Fruit fly (Drosophila melanogaster) whole organism, embryonic: ENCODE results near the gene CG1142.

Experiments used
- CG1024 ChIP-seq: fragments of 200-800 bp; sonication (Bioruptor generic); IDR thresholded peaks from 2 replicates; pipeline ENCODE4 v1.3.6; 2022; ENCODE audit warnings: missing biosample characterization, missing genetic modification characterization
- CG10274 ChIP-seq: fragments of 200-800 bp; sonication (Bioruptor generic); optimal IDR thresholded peaks from 3 replicates; lab custom pipeline; 2017; ENCODE audit warnings: missing biosample characterization, mild to moderate bottlenecking, missing genetic modification characterization
- CG11247 ChIP-seq: fragments of 200-800 bp; sonication (Bioruptor generic); IDR thresholded peaks from 2 replicates; pipeline ENCODE4 v1.3.6; 2022; ENCODE audit warnings: missing biosample characterization, missing genetic modification characterization
- CG12155 ChIP-seq: fragments of 200-800 bp; sonication (Bioruptor generic); optimal IDR thresholded peaks from 3 replicates; lab custom pipeline; 2016; ENCODE audit warnings: missing biosample characterization, missing genetic modification characterization
- CG12769 ChIP-seq: fragments of 200-800 bp; sonication (Bioruptor generic); optimal IDR thresholded peaks from 2 replicates; lab custom pipeline; 2019; ENCODE audit warnings: missing biosample characterization, mild to moderate bottlenecking, missing genetic modification characterization, moderate library complexity
- CG13894 ChIP-seq: fragments of 200-800 bp; sonication (Bioruptor generic); optimal IDR thresholded peaks from 3 replicates; lab custom pipeline; 2018; ENCODE audit warnings: missing biosample characterization, mild to moderate bottlenecking, missing genetic modification characterization, moderate library complexity
- CG15011 ChIP-seq: fragments of 200-800 bp; sonication (Bioruptor generic); optimal IDR thresholded peaks from 3 replicates; lab custom pipeline; 2018; ENCODE audit warnings: missing biosample characterization, mild to moderate bottlenecking, missing genetic modification characterization
- CG1602 ChIP-seq: fragments of 200-800 bp; sonication (Bioruptor generic); optimal IDR thresholded peaks from 3 replicates; lab custom pipeline; 2016; ENCODE audit warnings: missing biosample characterization, missing genetic modification characterization
- CG17328 ChIP-seq: fragments of 200-800 bp; sonication (Bioruptor generic); IDR thresholded peaks from 2 replicates; pipeline ENCODE4 v1.3.6; 2022; ENCODE audit warnings: missing biosample characterization, missing genetic modification characterization
- CG18764 ChIP-seq: fragments of 200-800 bp; sonication (Bioruptor generic); optimal IDR thresholded peaks from 3 replicates; lab custom pipeline; 2016; ENCODE audit warnings: missing biosample characterization, missing genetic modification characterization
- CG2202 ChIP-seq: fragments of 200-800 bp; sonication (Bioruptor generic); optimal IDR thresholded peaks from 2 replicates; lab custom pipeline; 2018; ENCODE audit warnings: missing biosample characterization, mild to moderate bottlenecking, missing genetic modification characterization
- CG2889 ChIP-seq: fragments of 200-800 bp; sonication (Bioruptor generic); IDR thresholded peaks from 3 replicates; pipeline ENCODE4 v1.3.6; 2022; ENCODE audit warnings: missing biosample characterization, missing genetic modification characterization
- CG30020 ChIP-seq: fragments of 200-800 bp; optimal IDR thresholded peaks from 2 replicates; lab custom pipeline; 2019; ENCODE audit warnings: missing biosample characterization, mild to moderate bottlenecking, missing genetic modification characterization, moderate library complexity
- CG31365 ChIP-seq: fragments of 200-800 bp; sonication (Bioruptor generic); optimal IDR thresholded peaks from 2 replicates; lab custom pipeline; 2018; ENCODE audit warnings: missing biosample characterization, mild to moderate bottlenecking, missing genetic modification characterization
- CG32767 ChIP-seq: fragments of 200-800 bp; sonication (Bioruptor generic); IDR thresholded peaks from 2 replicates; pipeline ENCODE4 v1.3.6; 2022; ENCODE audit warnings: missing biosample characterization, missing genetic modification characterization
- CG32772 ChIP-seq: fragments of 200-800 bp; sonication (Bioruptor generic); IDR thresholded peaks from 2 replicates; pipeline ENCODE4 v1.3.6; 2022; ENCODE audit warnings: missing biosample characterization, missing genetic modification characterization
- CG3281 ChIP-seq: fragments of 200-800 bp; sonication (Bioruptor generic); optimal IDR thresholded peaks from 3 replicates; lab custom pipeline; 2017; ENCODE audit warnings: missing biosample characterization, mild to moderate bottlenecking, missing genetic modification characterization
- CG42726 ChIP-seq: fragments of 200-800 bp; sonication (Bioruptor generic); IDR thresholded peaks from 2 replicates; pipeline ENCODE4 v1.3.6; 2022; ENCODE audit warnings: missing biosample characterization, missing genetic modification characterization; ENCODE audit not compliant: partially characterized antibody
- CG6272 ChIP-seq: fragments of 200-800 bp; sonication (Bioruptor generic); IDR thresholded peaks from 2 replicates; pipeline ENCODE4 v1.3.6; 2022; ENCODE audit warnings: missing biosample characterization, missing genetic modification characterization
- CG6683 ChIP-seq: fragments of 200-800 bp; sonication (Bioruptor generic); optimal IDR thresholded peaks from 2 replicates; lab custom pipeline; 2017; ENCODE audit warnings: missing biosample characterization, mild to moderate bottlenecking, missing genetic modification characterization, missing genetic modification reagents
- CG7928 ChIP-seq: fragments of 200-800 bp; sonication (Bioruptor generic); optimal IDR thresholded peaks from 2 replicates; lab custom pipeline; 2017; ENCODE audit warnings: missing biosample characterization, mild to moderate bottlenecking, missing genetic modification characterization
- CoRest ChIP-seq: fragments of 200-800 bp; sonication (Bioruptor generic); optimal IDR thresholded peaks from 3 replicates; lab custom pipeline; 2018; ENCODE audit warnings: missing biosample characterization, mild to moderate bottlenecking, missing genetic modification characterization, moderate library complexity
- Dad ChIP-seq: fragments of 200-800 bp; sonication (Bioruptor generic); optimal IDR thresholded peaks from 3 replicates; lab custom pipeline; 2016; ENCODE audit warnings: missing biosample characterization, missing genetic modification characterization
- Deaf1 ChIP-seq: fragments of 200-800 bp; optimal IDR thresholded peaks from 3 replicates; lab custom pipeline; 2019; ENCODE audit warnings: missing biosample characterization, mild to moderate bottlenecking, missing genetic modification characterization, moderate library complexity
- HLHmδ ChIP-seq: fragments of 200-800 bp; sonication (Bioruptor generic); optimal IDR thresholded peaks from 2 replicates; lab custom pipeline; 2018; ENCODE audit warnings: missing biosample characterization, mild to moderate bottlenecking, missing genetic modification characterization, moderate library complexity
- HmgD ChIP-seq: fragments of 200-800 bp; sonication (Bioruptor generic); optimal IDR thresholded peaks from 3 replicates; lab custom pipeline; 2016; ENCODE audit warnings: missing biosample characterization, missing genetic modification characterization
- Hr3 ChIP-seq: fragments of 200-800 bp; sonication (Bioruptor generic); optimal IDR thresholded peaks from 3 replicates; lab custom pipeline; 2016; ENCODE audit warnings: missing biosample characterization, missing genetic modification characterization
- Lhr ChIP-seq: fragments of 200-800 bp; sonication (Bioruptor generic); optimal IDR thresholded peaks from 3 replicates; lab custom pipeline; 2017; ENCODE audit warnings: mild to moderate bottlenecking, missing biosample characterization, missing genetic modification reagents, missing genetic modification characterization
- Max ChIP-seq: fragments of 200-800 bp; sonication (Bioruptor generic); optimal IDR thresholded peaks from 2 replicates; lab custom pipeline; 2016; ENCODE audit warnings: missing biosample characterization, mild to moderate bottlenecking, missing genetic modification characterization
- Pdp1 ChIP-seq, 2 experiments: fragments of 200-800 bp; sonication (Bioruptor generic); optimal IDR thresholded peaks; 3 replicates each; lab custom pipeline; 2016; ENCODE audit warnings: missing biosample characterization in 2 of 2, missing genetic modification characterization in 2 of 2, mild to moderate bottlenecking in 1 of 2, moderate library complexity in 1 of 2
- TFAM ChIP-seq: fragments of 200-800 bp; sonication (Bioruptor generic); optimal IDR thresholded peaks from 2 replicates; lab custom pipeline; 2017; ENCODE audit warnings: missing biosample characterization, missing genetic modification characterization, inconsistent platforms
- Vsx1 ChIP-seq: fragments of 200-800 bp; sonication (Bioruptor generic); optimal IDR thresholded peaks from 2 replicates; lab custom pipeline; 2017; ENCODE audit warnings: missing biosample characterization, mild to moderate bottlenecking, missing genetic modification characterization, missing genetic modification reagents
- YL-1 ChIP-seq: fragments of 200-800 bp; sonication (Bioruptor generic); optimal IDR thresholded peaks from 3 replicates; lab custom pipeline; 2017; ENCODE audit warnings: missing biosample characterization, mild to moderate bottlenecking, missing genetic modification characterization
- al ChIP-seq: fragments of 200-800 bp; sonication (Bioruptor generic); IDR thresholded peaks from 2 replicates; pipeline ENCODE4 v1.3.6; 2022; ENCODE audit warnings: missing biosample characterization, missing genetic modification characterization
- dmrt99B ChIP-seq: fragments of 200-800 bp; sonication (Bioruptor generic); optimal IDR thresholded peaks from 2 replicates; lab custom pipeline; 2018; ENCODE audit warnings: missing biosample characterization, mild to moderate bottlenecking, missing genetic modification characterization, moderate library complexity
- gem ChIP-seq: fragments of 200-800 bp; sonication (Bioruptor generic); optimal IDR thresholded peaks from 2 replicates; lab custom pipeline; 2019; ENCODE audit warnings: missing biosample characterization, mild to moderate bottlenecking, missing genetic modification characterization, moderate library complexity
- grau ChIP-seq: fragments of 200-800 bp; optimal IDR thresholded peaks from 3 replicates; lab custom pipeline; 2019; ENCODE audit warnings: missing biosample characterization, mild to moderate bottlenecking, missing genetic modification characterization, moderate library complexity
- gro ChIP-seq: fragments of 200-800 bp; sonication (Bioruptor generic); optimal IDR thresholded peaks from 2 replicates; lab custom pipeline; 2016; ENCODE audit warnings: missing biosample characterization, missing genetic modification characterization
- ind ChIP-seq: fragments of 200-800 bp; sonication (Bioruptor generic); optimal IDR thresholded peaks from 3 replicates; lab custom pipeline; 2016; ENCODE audit warnings: missing biosample characterization, missing genetic modification characterization
- insv ChIP-seq, 2 experiments: fragments of 200-800 bp; sonication (Bioruptor generic); optimal IDR thresholded peaks; 3 replicates each; lab custom pipeline; 2016 to 2018; ENCODE audit warnings: missing biosample characterization in 2 of 2, missing genetic modification characterization in 2 of 2
- ken ChIP-seq: fragments of 200-800 bp; sonication (Bioruptor generic); IDR thresholded peaks from 3 replicates; pipeline ENCODE4 v1.3.6; 2022; ENCODE audit warnings: missing biosample characterization, missing genetic modification characterization
- lilli ChIP-seq: fragments of 200-800 bp; sonication (Bioruptor generic); optimal IDR thresholded peaks from 3 replicates; lab custom pipeline; 2016; ENCODE audit warnings: missing biosample characterization, missing genetic modification characterization
- lmd ChIP-seq: fragments of 200-800 bp; sonication (Bioruptor generic); IDR thresholded peaks from 2 replicates; pipeline ENCODE4 v1.3.6; 2022; ENCODE audit warnings: missing biosample characterization, missing genetic modification characterization
- pan ChIP-seq, 4 experiments: fragments of >200 bp in 3 of 4; fragments of 200-800 bp in 1 of 4; sonication (Bioruptor generic) in 1 of 4; optimal IDR thresholded peaks in 3 of 4; IDR thresholded peaks in 1 of 4; 2 replicates each; pipeline versions ENCODE4 v1.3.6 to Lab custom; 2017 to 2022; ENCODE audit warnings: missing biosample characterization in 2 of 4, missing genetic modification characterization in 2 of 4, mixed read lengths in 1 of 4
- prd ChIP-seq, 3 experiments: fragments of >200 bp in 2 of 3; fragments of 200-800 bp in 1 of 3; sonication (Bioruptor generic) in 1 of 3; optimal IDR thresholded peaks in 2 of 3; IDR thresholded peaks in 1 of 3; 2 replicates in 2 of 3; 3 replicates in 1 of 3; pipeline versions ENCODE4 v1.3.6 to Lab custom; 2017 to 2022; ENCODE audit warnings: missing biosample characterization in 1 of 3, missing genetic modification characterization in 1 of 3
- row ChIP-seq: fragments of 200-800 bp; sonication (Bioruptor generic); IDR thresholded peaks from 3 replicates; pipeline ENCODE4 v1.3.6; 2022; ENCODE audit warnings: missing biosample characterization, missing genetic modification characterization
- slbo ChIP-seq: fragments of 200-800 bp; sonication (Bioruptor generic); IDR thresholded peaks from 2 replicates; pipeline ENCODE4 v1.3.6; 2022; ENCODE audit warnings: missing biosample characterization, missing genetic modification characterization
- slou ChIP-seq: fragments of 200-800 bp; sonication (Bioruptor generic); optimal IDR thresholded peaks from 3 replicates; lab custom pipeline; 2016; ENCODE audit warnings: missing biosample characterization, missing genetic modification characterization
- sob ChIP-seq: fragments of 200-800 bp; sonication (Bioruptor generic); IDR thresholded peaks from 2 replicates; pipeline ENCODE4 v1.3.6; 2022; ENCODE audit warnings: missing biosample characterization, missing genetic modification characterization
- usp ChIP-seq: fragments of >200 bp; optimal IDR thresholded peaks from 2 replicates; lab custom pipeline; 2017; ENCODE audit warnings: missing biosample characterization, missing genetic modification characterization

The CG1142 gene

dm6 chr3R:7500513-7500912 is 26.9 kb upstream of the CG1142 start (continued):
- TF ChIP-seq HmgD (GFP tag; lab: Kevin White, UChicago) (no peak), Deaf1 (tag; lab: Kevin White, UChicago) (no peak), CG11247 (GFP tag; lab: Robert Waterston, UW) (peak; percentile 17; the same call in 1 of the 2 replicates), dmrt99B (peak; percentile 15), CG2202 (no peak), CG15011 (GFP tag; lab: Kevin White, UChicago) (no peak), Vsx1 (no peak), gem (peak; percentile 47), row (GFP tag; lab: Robert Waterston, UW) (peak; percentile 70), grau (tag; lab: Kevin White, UChicago) (peak; percentile 44), Dad (GFP tag; lab: Kevin White, UChicago) (no peak), CG31365 (tag; lab: Kevin White, UChicago) (no peak), Lhr (GFP tag; lab: Kevin White, UChicago) (no peak), ken (GFP tag; lab: Robert Waterston, UW) (no peak), lmd (GFP tag; lab: Robert Waterston, UW) (peak; percentile 24; the same call in 1 of the 2 replicates), CG2889 (GFP tag; lab: Robert Waterston, UW) (0 out of 3 replicates have a peak, but pooled peaks have one; percentile 44), sob (GFP tag; lab: Robert Waterston, UW) (peak; percentile 43; the same call in 1 of the 2 replicates), Max (GFP tag; lab: Kevin White, UChicago) (no peak), CG10274 (GFP tag; lab: Kevin White, UChicago) (no peak), CoRest (peak; percentile 30), al (GFP tag; lab: Robert Waterston, UW) (peak; percentile 44; the same call in 1 of the 2 replicates), pan (optimal IDR thresholded peaks at IDR 0.05; lab: Kevin White, UChicago) (no peak), pan (GFP tag; optimal IDR thresholded peaks at IDR 0.05 in 1 of 2, IDR thresholded peaks at IDR 0.05 in 1 of 2) (peak in 1 of 2 experiments; percentile 32), CG30020 (tag; lab: Kevin White, UChicago) (no peak), TFAM (GFP tag; lab: Kevin White, UChicago) (no peak), CG12155 (GFP tag; lab: Kevin White, UChicago) (peak; percentile 42), Pdp1 (GFP tag; optimal IDR thresholded peaks at IDR 0.05; lab: Kevin White, UChicago) (peak in 1 of 2 experiments; percentile 9), insv (GFP tag; optimal IDR thresholded peaks at IDR 0.05; lab: Kevin White, UChicago) (no peak), CG13894 (peak; percentile 40), CG32772 (GFP tag; lab: Robert Waterston, UW) (no peak), CG1602 (GFP tag; lab: Kevin White, UChicago) (no peak), CG6272 (0 out of 2 replicates have a peak, but pooled peaks have one; percentile 12), usp (GFP tag; lab: Kevin White, UChicago) (no peak), lilli (GFP tag; lab: Kevin White, UChicago) (peak; percentile 59), CG42726 (GFP tag; lab: Robert Waterston, UW) (no peak), Hr3 (no peak), CG18764 (GFP tag; lab: Kevin White, UChicago) (no peak), YL-1 (GFP tag; lab: Kevin White, UChicago) (no peak), slou (GFP tag; lab: Kevin White, UChicago) (peak; percentile 18), HLHmδ (GFP tag; lab: Kevin White, UChicago) (no peak), CG6683 (no peak), slbo (GFP tag; lab: Robert Waterston, UW) (peak; percentile 80), gro (GFP tag; lab: Kevin White, UChicago) (no peak), CG17328 (GFP tag; lab: Robert Waterston, UW) (peak; percentile 11; the same call in 1 of the 2 replicates), CG32767 (GFP tag; lab: Robert Waterston, UW) (0 out of 2 replicates have a peak, but pooled peaks have one; percentile 40), CG12769 (tag; lab: Kevin White, UChicago) (peak; percentile 53), ind (GFP tag; lab: Kevin White, UChicago) (peak; percentile 36), prd (optimal IDR thresholded peaks at IDR 0.05; lab: Kevin White, UChicago) (no peak), prd (GFP tag; IDR thresholded peaks at IDR 0.05; lab: Robert Waterston, UW) (peak; percentile 31; the same call in 2 of the 3 replicates), CG1024 (no peak), CG3281 (GFP tag; lab: Kevin White, UChicago) (peak; percentile 30), CG7928 (GFP tag; lab: Kevin White, UChicago) (no peak)
